Worm (Caenorhabditis elegans) whole organism, L4 larva: ENCODE data around the gene hpo-10.

Experiments used
- D1046.2 ChIP-seq: fragments of 200-800 bp; sonication (Bioruptor generic); IDR thresholded peaks from 2 replicates; pipeline ENCODE4 v1.3.6; 2022; ENCODE audit warnings: missing genetic modification characterization, missing compliant biosample characterization
- F10B5.3 ChIP-seq: sonication (generic microtip); optimal IDR thresholded peaks from 2 replicates; lab custom pipeline; 2016; ENCODE audit warnings: mild to moderate bottlenecking, missing genetic modification characterization, missing compliant biosample characterization
- F37D6.2 ChIP-seq: sonication (generic microtip); optimal IDR thresholded peaks from 2 replicates; lab custom pipeline; 2016; ENCODE audit warnings: mild to moderate bottlenecking, missing genetic modification characterization, missing compliant biosample characterization
- F49E8.2 ChIP-seq: sonication (generic microtip); optimal IDR thresholded peaks from 2 replicates; lab custom pipeline; 2016; ENCODE audit warnings: missing compliant biosample characterization, mild to moderate bottlenecking, missing genetic modification characterization, borderline replicate concordance
- R02D3.7 ChIP-seq: fragments of 150-350 bp; sonication (generic microtip); optimal IDR thresholded peaks from 3 replicates; lab custom pipeline; 2014; ENCODE audit warnings: missing biosample characterization, missing genetic modification characterization
- T20F7.1 ChIP-seq: fragments of 200-800 bp; sonication (Bioruptor generic); optimal IDR thresholded peaks from 2 replicates; lab custom pipeline; 2018; ENCODE audit warnings: mild to moderate bottlenecking, missing genetic modification characterization, missing compliant biosample characterization
- T26A8.4 ChIP-seq: fragments of 200-800 bp; sonication (Bioruptor generic); IDR thresholded peaks from 2 replicates; pipeline ENCODE4 v1.3.6; 2022; ENCODE audit warnings: missing genetic modification characterization, missing compliant biosample characterization
- Y105C5A.15 ChIP-seq: fragments of 200-800 bp; sonication (Bioruptor generic); IDR thresholded peaks from 2 replicates; pipeline ENCODE4 v1.3.6; 2022; ENCODE audit warnings: missing genetic modification characterization, missing compliant biosample characterization
- Y75B8A.6 ChIP-seq: fragments of 200-800 bp; sonication (Bioruptor generic); IDR thresholded peaks from 2 replicates; pipeline ENCODE4 v1.3.6; 2022; ENCODE audit warnings: missing genetic modification reagents, missing genetic modification characterization, missing compliant biosample characterization
- ZK337.2 ChIP-seq: fragments of 200-800 bp; sonication (Bioruptor generic); IDR thresholded peaks from 2 replicates; pipeline ENCODE4 v1.3.6; 2022; ENCODE audit warnings: missing genetic modification reagents, missing genetic modification characterization, missing compliant biosample characterization
- ZK546.5 ChIP-seq, 2 experiments: sonication (generic microtip); optimal IDR thresholded peaks; 2 replicates each; lab custom pipeline; 2017; ENCODE audit warnings: missing biosample characterization in 2 of 2, missing genetic modification characterization in 2 of 2
- aha-1 ChIP-seq: fragments of 150-350 bp; peaks from one replicate; lab custom pipeline; 2014; ENCODE audit warnings: missing biosample characterization, missing genetic modification characterization
- aly-2 ChIP-seq: sonication (generic microtip); optimal IDR thresholded peaks from 2 replicates; lab custom pipeline; 2018; ENCODE audit warnings: missing biosample characterization, missing genetic modification characterization
- ama-1 ChIP-seq: fragments of 150-350 bp; optimal IDR thresholded peaks from 2 replicates; lab custom pipeline; 2014; ENCODE audit warnings: inconsistent platforms, mixed read lengths
- arid-1 ChIP-seq: fragments of 200-800 bp; sonication (Bioruptor generic); conservative IDR thresholded peaks from 2 replicates; pipeline ENCODE4 v1.3.6; 2022; ENCODE audit warnings: missing genetic modification reagents, missing genetic modification characterization, missing compliant biosample characterization
- ceh-32 ChIP-seq: sonication (generic microtip); optimal IDR thresholded peaks from 2 replicates; lab custom pipeline; 2016; ENCODE audit warnings: mild to moderate bottlenecking, missing genetic modification characterization, missing compliant biosample characterization; ENCODE audit not compliant: poor library complexity
- ces-1 ChIP-seq: fragments of 150-350 bp; sonication (generic microtip); optimal IDR thresholded peaks from 4 replicates; lab custom pipeline; 2014; ENCODE audit warnings: missing biosample characterization, missing genetic modification reagents, missing genetic modification characterization
- ctbp-1 ChIP-seq: fragments of 200-800 bp; sonication (Bioruptor generic); IDR thresholded peaks from 2 replicates; pipeline ENCODE4 v1.3.6; 2022; ENCODE audit warnings: missing genetic modification reagents, missing genetic modification characterization, missing compliant biosample characterization
- daf-19 ChIP-seq: fragments of 200-800 bp; sonication (Bioruptor generic); conservative IDR thresholded peaks from 2 replicates; pipeline ENCODE4 v1.3.6; 2022; ENCODE audit warnings: missing genetic modification characterization, missing compliant biosample characterization
- dmd-6 ChIP-seq: fragments of 200-800 bp; sonication (Bioruptor generic); IDR thresholded peaks from 2 replicates; pipeline ENCODE4 v1.3.6; 2022; ENCODE audit warnings: missing genetic modification reagents, missing genetic modification characterization, missing compliant biosample characterization
- dmd-8 ChIP-seq: fragments of 200-800 bp; sonication (Bioruptor generic); IDR thresholded peaks from 2 replicates; pipeline ENCODE4 v1.3.6; 2022; ENCODE audit warnings: missing genetic modification characterization, missing compliant biosample characterization
- dpl-1 ChIP-seq: fragments of 150-350 bp; optimal IDR thresholded peaks from 2 replicates; lab custom pipeline; 2014; ENCODE audit warnings: missing biosample characterization, missing genetic modification reagents, missing genetic modification characterization
- duxl-1 ChIP-seq: sonication (generic microtip); optimal IDR thresholded peaks from 2 replicates; lab custom pipeline; 2016; ENCODE audit warnings: mild to moderate bottlenecking, missing genetic modification characterization, moderate library complexity, missing compliant biosample characterization; ENCODE audit not compliant: poor library complexity
- dve-1 ChIP-seq: sonication (generic microtip); optimal IDR thresholded peaks from 2 replicates; lab custom pipeline; 2017; ENCODE audit warnings: antibody characterized with exemption, mild to moderate bottlenecking, missing genetic modification characterization, missing compliant biosample characterization; ENCODE audit not compliant: insufficient read depth
- fkh-10 ChIP-seq: fragments of 150-350 bp; optimal IDR thresholded peaks from 2 replicates; lab custom pipeline; 2014; ENCODE audit warnings: missing biosample characterization, missing genetic modification reagents, missing genetic modification characterization
- hlh-11 ChIP-seq: fragments of 200-800 bp; sonication (Bioruptor generic); optimal IDR thresholded peaks from 2 replicates; lab custom pipeline; 2018; ENCODE audit warnings: mild to moderate bottlenecking, missing genetic modification characterization, missing compliant biosample characterization
- hlh-30 ChIP-seq: sonication (generic microtip); optimal IDR thresholded peaks from 2 replicates; lab custom pipeline; 2017; ENCODE audit warnings: antibody characterized with exemption, mild to moderate bottlenecking, missing genetic modification characterization, missing compliant biosample characterization; ENCODE audit not compliant: insufficient read depth
- jun-1 ChIP-seq: fragments of 150-350 bp; optimal IDR thresholded peaks from 2 replicates; lab custom pipeline; 2014; ENCODE audit warnings: missing biosample characterization, missing genetic modification reagents, missing genetic modification characterization
- lin-1 ChIP-seq: fragments of 200-800 bp; sonication (Bioruptor generic); IDR thresholded peaks from 2 replicates; pipeline ENCODE4 v1.3.6; 2022; ENCODE audit warnings: missing genetic modification reagents, missing genetic modification characterization, missing compliant biosample characterization
- lin-13 ChIP-seq: fragments of 150-350 bp; optimal IDR thresholded peaks from 2 replicates; lab custom pipeline; 2014; ENCODE audit warnings: missing biosample characterization, missing genetic modification reagents, missing genetic modification characterization
- lin-29 ChIP-seq: fragments of 200-800 bp; sonication (Bioruptor generic); IDR thresholded peaks from 2 replicates; pipeline ENCODE4 v1.3.6; 2022; ENCODE audit warnings: missing genetic modification reagents, missing genetic modification characterization, missing compliant biosample characterization
- lin-38 ChIP-seq: fragments of 200-800 bp; sonication (Bioruptor generic); IDR thresholded peaks from 2 replicates; pipeline ENCODE4 v1.3.6; 2022; ENCODE audit warnings: missing genetic modification reagents, missing genetic modification characterization, missing compliant biosample characterization
- lsy-2 ChIP-seq, 2 experiments: fragments of 150-350 bp in 1 of 2; sonication (generic microtip) in 1 of 2; optimal IDR thresholded peaks; 2 replicates each; lab custom pipeline; 2014 to 2017; ENCODE audit warnings: missing biosample characterization in 2 of 2, missing genetic modification characterization in 2 of 2
- mdl-1 ChIP-seq, 2 experiments: fragments of 150-350 bp in 1 of 2; sonication (generic microtip) in 1 of 2; optimal IDR thresholded peaks; 2 replicates each; lab custom pipeline; 2014 to 2017; ENCODE audit warnings: missing biosample characterization in 2 of 2, missing genetic modification characterization in 2 of 2
- mes-2 ChIP-seq: sonication (generic microtip); optimal IDR thresholded peaks from 2 replicates; lab custom pipeline; 2016; ENCODE audit warnings: missing genotype, mild to moderate bottlenecking, missing genetic modification characterization, missing compliant biosample characterization; ENCODE audit not compliant: poor library complexity, severe bottlenecking
- mxl-3 ChIP-seq: fragments of 200-800 bp; sonication (Bioruptor generic); optimal IDR thresholded peaks from 2 replicates; lab custom pipeline; 2018; ENCODE audit warnings: mild to moderate bottlenecking, missing genetic modification characterization, missing compliant biosample characterization
- nhr-10 ChIP-seq: fragments of 150-350 bp; optimal IDR thresholded peaks from 2 replicates; lab custom pipeline; 2014; ENCODE audit warnings: missing biosample characterization, missing genetic modification characterization
- nhr-6 ChIP-seq: fragments of 150-350 bp; optimal IDR thresholded peaks from 2 replicates; lab custom pipeline; 2014; ENCODE audit warnings: missing biosample characterization, missing genetic modification characterization
- nhr-77 ChIP-seq: fragments of 150-350 bp; optimal IDR thresholded peaks from 2 replicates; lab custom pipeline; 2014; ENCODE audit warnings: missing biosample characterization, missing genetic modification characterization
- skn-1 ChIP-seq: fragments of 150-350 bp; optimal IDR thresholded peaks from 2 replicates; lab custom pipeline; 2014; ENCODE audit warnings: missing biosample characterization, missing genetic modification characterization
- snpc-1.2 ChIP-seq: fragments of 200-800 bp; sonication (Bioruptor generic); IDR thresholded peaks from 2 replicates; pipeline ENCODE4 v1.3.6; 2022; ENCODE audit warnings: missing genetic modification reagents, missing genetic modification characterization, missing compliant biosample characterization
- spr-1 ChIP-seq: sonication (generic microtip); optimal IDR thresholded peaks from 2 replicates; lab custom pipeline; 2016; ENCODE audit warnings: mild to moderate bottlenecking, missing genetic modification characterization, missing compliant biosample characterization
- tag-97 ChIP-seq: fragments of 200-800 bp; sonication (Bioruptor generic); IDR thresholded peaks from 2 replicates; pipeline ENCODE4 v1.3.6; 2022; ENCODE audit warnings: missing genetic modification characterization, missing compliant biosample characterization
- tra-1 ChIP-seq: fragments of 200-800 bp; sonication (Bioruptor generic); IDR thresholded peaks from 2 replicates; pipeline ENCODE4 v1.3.6; 2022; ENCODE audit warnings: missing genetic modification reagents, missing genetic modification characterization, missing compliant biosample characterization
- unc-62 ChIP-seq, 3 experiments: fragments of 150-350 bp in 1 of 3; sonication (generic microtip); optimal IDR thresholded peaks in 2 of 3; peaks in 1 of 3; 1 replicate in 1 of 3; 2 replicates in 2 of 3; lab custom pipeline; 2014 to 2017; ENCODE audit warnings: missing biosample characterization in 3 of 3, missing genetic modification characterization in 3 of 3, missing genetic modification reagents in 3 of 3, missing genotype in 1 of 3
- vab-7 ChIP-seq: fragments of 200-800 bp; sonication (Bioruptor generic); IDR thresholded peaks from 2 replicates; pipeline ENCODE4 v1.3.6; 2022; ENCODE audit warnings: missing genetic modification reagents, missing genetic modification characterization, missing compliant biosample characterization
- zfp-2 ChIP-seq: sonication (generic microtip); optimal IDR thresholded peaks from 2 replicates; lab custom pipeline; 2016; ENCODE audit warnings: mild to moderate bottlenecking, missing genetic modification characterization, missing compliant biosample characterization

Gene hpo-10

ce11 chrIII:5853240-5853639 lies 26.0 kb upstream of the hpo-10 start, which contains the start of gene ddx-23 (continued):
- TF ChIP-seq lin-1 (GFP tag; lab: Robert Waterston, UW), result no peak
- no peak for TF ChIP-seq R02D3.7 (tag; lab: Kevin White, UChicago)
- TF ChIP-seq mes-2, result peak; percentile 76
- no peak for TF ChIP-seq ZK546.5 (tag; optimal IDR thresholded peaks at IDR 0.05; lab: Kevin White, UChicago)
- TF ChIP-seq unc-62 (GFP tag; optimal IDR thresholded peaks at IDR 0.05 in 1 of 2; lab: Kevin White, UChicago), result no peak
- TF ChIP-seq unc-62 (tag; optimal IDR thresholded peaks at IDR 0.05; lab: Kevin White, UChicago), result no peak
- no peak for TF ChIP-seq dmd-6 (GFP tag; lab: Robert Waterston, UW)
- TF ChIP-seq dve-1 (tag; lab: Kevin White, UChicago), result peak; percentile 32
- TF ChIP-seq tag-97 (GFP tag; lab: Robert Waterston, UW), result no peak
- peak; percentile 53 for TF ChIP-seq F49E8.2 (tag; lab: Kevin White, UChicago)
- 0 out of 2 replicates have a peak, but pooled peaks have one; percentile 56 for TF ChIP-seq Y105C5A.15 (GFP tag; lab: Robert Waterston, UW)
- no peak for TF ChIP-seq vab-7
- TF ChIP-seq ama-1 (lab: Kevin White, UChicago), result peak; percentile 78
- TF ChIP-seq snpc-1.2, result peak; percentile 27; the same call in 1 of the 2 replicates
- no peak for TF ChIP-seq Y75B8A.6 (GFP tag; lab: Robert Waterston, UW)
- no peak for TF ChIP-seq spr-1 (tag; lab: Kevin White, UChicago)
- peak in 1 of 2 experiments; percentile 71 for TF ChIP-seq lsy-2 (tag; optimal IDR thresholded peaks at IDR 0.05; lab: Kevin White, UChicago)
- TF ChIP-seq T20F7.1 (GFP tag; lab: Kevin White, UChicago), result no peak
- TF ChIP-seq dpl-1, result peak; percentile 67
- TF ChIP-seq skn-1, result no peak
- TF ChIP-seq ZK337.2 (GFP tag; lab: Robert Waterston, UW), result no peak

- TF ChIP-seq F37D6.2 (tag; lab: Kevin White, UChicago), result no peak
- TF ChIP-seq mxl-3 (GFP tag; lab: Kevin White, UChicago), result no peak
- no peak for TF ChIP-seq ceh-32
- peak in 1 of 2 experiments; percentile 26 for TF ChIP-seq mdl-1 (tag; optimal IDR thresholded peaks at IDR 0.05; lab: Kevin White, UChicago)
- no peak for TF ChIP-seq lin-29 (GFP tag; lab: Robert Waterston, UW)
- no peak for TF ChIP-seq ctbp-1 (GFP tag; lab: Robert Waterston, UW)
- TF ChIP-seq hlh-11 (tag; lab: Kevin White, UChicago), result peak; percentile 61
- no peak for TF ChIP-seq fkh-10 (GFP tag; lab: Kevin White, UChicago)
- TF ChIP-seq mes-2, result peak; percentile 92
- no peak for TF ChIP-seq dmd-8
- TF ChIP-seq hlh-30 (tag; lab: Kevin White, UChicago), result peak; percentile 58
- TF ChIP-seq F10B5.3 (tag; lab: Kevin White, UChicago), result no peak
- no peak for TF ChIP-seq nhr-10 (tag; lab: Kevin White, UChicago)
- no peak for TF ChIP-seq D1046.2 (GFP tag; lab: Robert Waterston, UW)
- TF ChIP-seq unc-62 (GFP tag; optimal IDR thresholded peaks at IDR 0.05 in 1 of 2; lab: Kevin White, UChicago), result no peak
- TF ChIP-seq unc-62 (tag; optimal IDR thresholded peaks at IDR 0.05; lab: Kevin White, UChicago), result no peak
- TF ChIP-seq Y105C5A.15 (GFP tag; lab: Robert Waterston, UW), result no peak
- no peak for TF ChIP-seq duxl-1 (tag; lab: Kevin White, UChicago)
- no peak for TF ChIP-seq ZK337.2 (GFP tag; lab: Robert Waterston, UW)
- no peak for TF ChIP-seq daf-19
- TF ChIP-seq zfp-2, result no peak
- peak; percentile 62 for TF ChIP-seq lin-38 (GFP tag; lab: Robert Waterston, UW)
- TF ChIP-seq arid-1 (GFP tag; lab: Robert Waterston, UW), result no peak; the same call in 1 of the 2 replicates
- no peak for TF ChIP-seq snpc-1.2
- TF ChIP-seq nhr-77 (tag; lab: Kevin White, UChicago), result peak; percentile 66
- no peak for TF ChIP-seq tra-1
- TF ChIP-seq lsy-2 (tag; optimal IDR thresholded peaks at IDR 0.05; lab: Kevin White, UChicago), result peak in 1 of 2 experiments; percentile 94
- no peak for TF ChIP-seq ces-1 (GFP tag; lab: Kevin White, UChicago)
- TF ChIP-seq jun-1 (tag; lab: Kevin White, UChicago), result no peak
- TF ChIP-seq dpl-1, result peak; percentile 96
- 0 out of 2 replicates have a peak, but pooled peaks have one; percentile 53 for TF ChIP-seq T26A8.4 (GFP tag; lab: Robert Waterston, UW)
- TF ChIP-seq aha-1, result peak; percentile 75
- peak; percentile 79 for TF ChIP-seq dve-1 (tag; lab: Kevin White, UChicago)
- TF ChIP-seq aly-2 (tag; lab: Kevin White, UChicago), result no peak
- peak; percentile 81 for TF ChIP-seq nhr-6
- TF ChIP-seq lin-13 (GFP tag; lab: Kevin White, UChicago), result peak; percentile 80
Measured at ce11 chrIII:5855637-5856179, 23.6 kb upstream of the hpo-10 start, which contains the start of the genes cct-6 and alh-9. cct-6 (minus strand) TSS chrIII:5855687. alh-9 (plus strand) TSS chrIII:5856018.
